Worm (Caenorhabditis elegans) whole organism, L4 larva: ENCODE results near the gene gro-1.
A peak's percentile ranks its signal among the peaks of the same experiment; 100 is the strongest.

Experiments used
- F10B5.3 ChIP-seq: sonication (generic microtip); optimal IDR thresholded peaks from 2 replicates; lab custom pipeline; 2016; ENCODE audit warnings: mild to moderate bottlenecking, missing genetic modification characterization, missing compliant biosample characterization
- F26F4.8 ChIP-seq: fragments of 200-800 bp; sonication (Bioruptor generic); conservative IDR thresholded peaks from 2 replicates; pipeline ENCODE4 v1.3.6; 2022; ENCODE audit warnings: missing genetic modification characterization, missing compliant biosample characterization
- F37D6.2 ChIP-seq: sonication (generic microtip); optimal IDR thresholded peaks from 2 replicates; lab custom pipeline; 2016; ENCODE audit warnings: mild to moderate bottlenecking, missing genetic modification characterization, missing compliant biosample characterization
- Y105C5A.15 ChIP-seq: fragments of 200-800 bp; sonication (Bioruptor generic); IDR thresholded peaks from 2 replicates; pipeline ENCODE4 v1.3.6; 2022; ENCODE audit warnings: missing genetic modification characterization, missing compliant biosample characterization
- ZK546.5 ChIP-seq, 2 experiments: sonication (generic microtip); optimal IDR thresholded peaks; 2 replicates each; lab custom pipeline; 2017; ENCODE audit warnings: missing biosample characterization in 2 of 2, missing genetic modification characterization in 2 of 2
- arid-1 ChIP-seq: fragments of 200-800 bp; sonication (Bioruptor generic); conservative IDR thresholded peaks from 2 replicates; pipeline ENCODE4 v1.3.6; 2022; ENCODE audit warnings: missing genetic modification reagents, missing genetic modification characterization, missing compliant biosample characterization
- ceh-44 ChIP-seq: fragments of 200-800 bp; sonication (Bioruptor generic); IDR thresholded peaks from 2 replicates; pipeline ENCODE4 v1.3.6; 2022; ENCODE audit warnings: missing genetic modification reagents, missing genetic modification characterization, missing compliant biosample characterization
- daf-8 ChIP-seq: fragments of 200-800 bp; sonication (Bioruptor generic); IDR thresholded peaks from 2 replicates; pipeline ENCODE4 v1.3.6; 2022; ENCODE audit warnings: missing genetic modification characterization, missing compliant biosample characterization
- dpl-1 ChIP-seq: fragments of 150-350 bp; optimal IDR thresholded peaks from 2 replicates; lab custom pipeline; 2014; ENCODE audit warnings: missing biosample characterization, missing genetic modification reagents, missing genetic modification characterization
- fos-1 ChIP-seq: fragments of 150-350 bp; optimal IDR thresholded peaks from 2 replicates; lab custom pipeline; 2014; ENCODE audit warnings: missing biosample characterization, missing genetic modification characterization
- hif-1 ChIP-seq, 2 experiments: sonication (generic microtip); optimal IDR thresholded peaks; 2 replicates each; lab custom pipeline; 2016 to 2017; ENCODE audit warnings: missing compliant biosample characterization in 2 of 2, missing genetic modification characterization in 2 of 2, missing genetic modification reagents in 2 of 2, missing genotype in 2 of 2, mild to moderate bottlenecking in 1 of 2
- lin-13 ChIP-seq: fragments of 150-350 bp; optimal IDR thresholded peaks from 2 replicates; lab custom pipeline; 2014; ENCODE audit warnings: missing biosample characterization, missing genetic modification reagents, missing genetic modification characterization
- lin-15B ChIP-seq: fragments of 150-350 bp; sonication (generic microtip); optimal IDR thresholded peaks from 3 replicates; lab custom pipeline; 2014; ENCODE audit warnings: missing biosample characterization, missing genetic modification characterization
- lir-3 ChIP-seq: sonication (generic microtip); optimal IDR thresholded peaks from 2 replicates; lab custom pipeline; 2016; ENCODE audit warnings: mild to moderate bottlenecking, missing genetic modification characterization, missing compliant biosample characterization
- lsy-2 ChIP-seq, 2 experiments: fragments of 150-350 bp in 1 of 2; sonication (generic microtip) in 1 of 2; optimal IDR thresholded peaks; 2 replicates each; lab custom pipeline; 2014 to 2017; ENCODE audit warnings: missing biosample characterization in 2 of 2, missing genetic modification characterization in 2 of 2
- madf-5 ChIP-seq, 2 experiments: fragments of 200-800 bp; sonication (Bioruptor generic); IDR thresholded peaks; 2 replicates each; pipeline ENCODE4 v1.3.6; 2022; ENCODE audit warnings: missing compliant biosample characterization in 2 of 2, missing genetic modification characterization in 2 of 2
- madf-9 ChIP-seq: fragments of 200-800 bp; sonication (Bioruptor generic); conservative IDR thresholded peaks from 2 replicates; pipeline ENCODE4 v1.3.6; 2022; ENCODE audit warnings: missing genetic modification reagents, missing genetic modification characterization, missing compliant biosample characterization
- mep-1 ChIP-seq: fragments of 150-350 bp; sonication (generic microtip); optimal IDR thresholded peaks from 3 replicates; lab custom pipeline; 2014; ENCODE audit warnings: missing biosample characterization, missing genetic modification characterization
- mxl-2 ChIP-seq: fragments of 200-800 bp; sonication (Bioruptor generic); conservative IDR thresholded peaks from 2 replicates; pipeline ENCODE4 v1.3.6; 2022; ENCODE audit warnings: missing genetic modification reagents, missing genetic modification characterization, missing compliant biosample characterization
- nhr-11 ChIP-seq: fragments of 150-350 bp; optimal IDR thresholded peaks from 2 replicates; lab custom pipeline; 2014; ENCODE audit warnings: missing biosample characterization, missing genetic modification characterization
- nhr-237 ChIP-seq: sonication (generic microtip); optimal IDR thresholded peaks from 2 replicates; lab custom pipeline; 2017; ENCODE audit warnings: missing biosample characterization, missing genetic modification characterization
- nhr-42 ChIP-seq: fragments of 200-800 bp; sonication (Bioruptor generic); IDR thresholded peaks from 2 replicates; pipeline ENCODE4 v1.3.6; 2022; ENCODE audit warnings: missing genetic modification characterization, missing compliant biosample characterization
- pha-4 ChIP-seq, 2 experiments: fragments of 150-350 bp in 1 of 2; fragments of 200-800 bp in 1 of 2; sonication (Bioruptor generic) in 1 of 2; IDR thresholded peaks in 1 of 2; optimal IDR thresholded peaks in 1 of 2; 2 replicates each; pipeline versions ENCODE4 v1.3.6 to Lab custom; 2014 to 2022; ENCODE audit warnings: missing genetic modification characterization in 2 of 2, missing genetic modification reagents in 2 of 2, missing biosample characterization in 1 of 2, missing compliant biosample characterization in 1 of 2
- rbr-2 ChIP-seq: sonication (generic microtip); optimal IDR thresholded peaks from 2 replicates; lab custom pipeline; 2016; ENCODE audit warnings: missing genotype, missing genetic modification characterization, missing compliant biosample characterization
- saeg-2 ChIP-seq: fragments of 200-800 bp; sonication (Bioruptor generic); IDR thresholded peaks from 2 replicates; pipeline ENCODE4 v1.3.6; 2022; ENCODE audit warnings: missing genetic modification reagents, missing genetic modification characterization, missing compliant biosample characterization
- set-16 ChIP-seq: fragments of 200-800 bp; sonication (Bioruptor generic); IDR thresholded peaks from 2 replicates; pipeline ENCODE4 v1.3.6; 2022; ENCODE audit warnings: missing genetic modification reagents, missing genetic modification characterization, missing compliant biosample characterization
- snpc-1.2 ChIP-seq: fragments of 200-800 bp; sonication (Bioruptor generic); IDR thresholded peaks from 2 replicates; pipeline ENCODE4 v1.3.6; 2022; ENCODE audit warnings: missing genetic modification reagents, missing genetic modification characterization, missing compliant biosample characterization
- snpc-4 ChIP-seq: fragments of 150-350 bp; optimal IDR thresholded peaks from 2 replicates; lab custom pipeline; 2014; ENCODE audit warnings: missing biosample characterization, missing genetic modification characterization
- zip-11 ChIP-seq: fragments of 200-800 bp; sonication (Bioruptor generic); IDR thresholded peaks from 2 replicates; pipeline ENCODE4 v1.3.6; 2022; ENCODE audit warnings: missing genetic modification characterization, missing compliant biosample characterization
- ztf-11 ChIP-seq: fragments of 150-350 bp; optimal IDR thresholded peaks from 2 replicates; lab custom pipeline; 2014; ENCODE audit warnings: missing biosample characterization, missing genetic modification characterization

The gro-1 gene

ce11 chrIII:5308278-5308677, 43.4 kb downstream of the gro-1 start, which contains the start of gene mog-3 (continued):
- TF ChIP-seq mep-1 (peak; percentile 41), rbr-2 (peak; percentile 10), lir-3 (tag; lab: Kevin White, UChicago) (no peak), madf-9 (GFP tag; lab: Robert Waterston, UW) (peak; percentile 53; the same call in 1 of the 2 replicates), F26F4.8 (GFP tag; lab: Robert Waterston, UW) (no peak), F10B5.3 (tag; lab: Kevin White, UChicago) (no peak), ZK546.5 (tag; optimal IDR thresholded peaks at IDR 0.05; lab: Kevin White, UChicago) (no peak), saeg-2 (no peak), dpl-1 (GFP tag; lab: Kevin White, UChicago) (peak; percentile 91), daf-8 (GFP tag; lab: Robert Waterston, UW) (no peak), snpc-4 (tag; lab: Kevin White, UChicago) (no peak), mxl-2 (GFP tag; lab: Robert Waterston, UW) (no peak), lsy-2 (tag; optimal IDR thresholded peaks at IDR 0.05; lab: Kevin White, UChicago) (peak in 1 of 2 experiments; percentile 74), ztf-11 (tag; lab: Kevin White, UChicago) (no peak), hif-1 (tag; optimal IDR thresholded peaks at IDR 0.05; lab: Kevin White, UChicago) (peak in 1 of 2 experiments; percentile 87), nhr-11 (no peak), Y105C5A.15 (no peak), nhr-42 (GFP tag; lab: Robert Waterston, UW) (no peak), fos-1 (tag; lab: Kevin White, UChicago) (no peak), snpc-1.2 (GFP tag; lab: Robert Waterston, UW) (no peak), F37D6.2 (tag; lab: Kevin White, UChicago) (no peak), lin-13 (GFP tag; lab: Kevin White, UChicago) (no peak), ceh-44 (no peak), lin-15B (tag; lab: Kevin White, UChicago) (no peak), madf-5 (GFP tag; IDR thresholded peaks at IDR 0.05; lab: Robert Waterston, UW) (no peak)
- TF ChIP-seq, all 104 proteins: peak for 24

ce11 chrIII:5310403-5310802, 45.5 kb downstream of the gro-1 start:
- TF ChIP-seq zip-11 (no peak), pha-4 (GFP tag; IDR thresholded peaks at IDR 0.05; lab: Robert Waterston, UW) (0 out of 2 replicates have a peak, but pooled peaks have one; percentile 17), pha-4 (tag; optimal IDR thresholded peaks at IDR 0.05; lab: Kevin White, UChicago) (no peak), set-16 (GFP tag; lab: Robert Waterston, UW) (peak; percentile 57)

- TF ChIP-seq arid-1 (GFP tag; lab: Robert Waterston, UW): 0 out of 2 replicates have a peak, but pooled peaks have one; percentile 12
- no peak for TF ChIP-seq nhr-237
Measured at ce11 chrIII:5310940-5311339, 46.0 kb downstream of the gro-1 start, which contains the start of gene pqe-1. Gene pqe-1, plus strand, starts transcription at chrIII:5311240.
